Fruit fly (Drosophila melanogaster): Measurements from ENCODE around the gene CG43673.

CG43673 gene

dm6 chrX:15816905-15817304 lies 38.0 kb downstream of the CG43673 start:
- no peak for TF ChIP-seq bab1 (GFP tag; optimal IDR thresholded peaks at IDR 0.05)
- TF ChIP-seq tj (GFP tag; optimal IDR thresholded peaks at IDR 0.05) = no peak
- TF ChIP-seq CG33017 (tag; optimal IDR thresholded peaks at IDR 0.05) = no peak
- TF ChIP-seq cic (GFP tag; optimal IDR thresholded peaks at IDR 0.05) = no peak
- TF ChIP-seq CG14711 (tag; optimal IDR thresholded peaks at IDR 0.05) = no peak
- TF ChIP-seq Mnt (GFP tag; optimal IDR thresholded peaks at IDR 0.05) = no peak
- no peak for TF ChIP-seq CG12768 (GFP tag; optimal IDR thresholded peaks at IDR 0.05)
- no peak for TF ChIP-seq CG11617 (GFP tag; optimal IDR thresholded peaks at IDR 0.05)
- TF ChIP-seq toe (GFP tag; optimal IDR thresholded peaks at IDR 0.05) = no peak
- TF ChIP-seq pad (GFP tag; optimal IDR thresholded peaks at IDR 0.05) = no peak
- TF ChIP-seq CG7101 (tag; optimal IDR thresholded peaks at IDR 0.05) = no peak
- TF ChIP-seq Hr96 (GFP tag; optimal IDR thresholded peaks at IDR 0.05) = no peak
- TF ChIP-seq kay (GFP tag; ENCODE audit: borderline replicate concordance) = no peak
- TF ChIP-seq Crg-1 (GFP tag; optimal IDR thresholded peaks at IDR 0.05) = no peak
- TF ChIP-seq Clk (GFP tag; optimal IDR thresholded peaks at IDR 0.05) = no peak

dm6 chrX:15817823-15818222 lies 38.9 kb downstream of the CG43673 start:
- TF ChIP-seq CG33017 (tag; optimal IDR thresholded peaks at IDR 0.05) = no peak
- TF ChIP-seq Crg-1 (GFP tag; optimal IDR thresholded peaks at IDR 0.05) = no peak

dm6 chrX:15818608-15819184 lies 39.8 kb downstream of the CG43673 start:
- TF ChIP-seq CG11617 (GFP tag; optimal IDR thresholded peaks at IDR 0.05) (no peak), toe (GFP tag; optimal IDR thresholded peaks at IDR 0.05) (no peak), pad (GFP tag; optimal IDR thresholded peaks at IDR 0.05) (no peak), tj (GFP tag; optimal IDR thresholded peaks at IDR 0.05) (no peak), Mnt (GFP tag; optimal IDR thresholded peaks at IDR 0.05) (no peak), CG14711 (tag; optimal IDR thresholded peaks at IDR 0.05) (no peak), Clk (GFP tag; optimal IDR thresholded peaks at IDR 0.05) (no peak), CG1620 (GFP tag; optimal IDR thresholded peaks at IDR 0.05) (no peak), ovo (GFP tag; optimal IDR thresholded peaks at IDR 0.05) (no peak), CG7101 (tag; optimal IDR thresholded peaks at IDR 0.05) (no peak)

- TF ChIP-seq CG7101 (tag; optimal IDR thresholded peaks at IDR 0.05) = no peak
- TF ChIP-seq cic (GFP tag; optimal IDR thresholded peaks at IDR 0.05) = no peak
- no peak for TF ChIP-seq CG5204 (GFP tag; optimal IDR thresholded peaks at IDR 0.05)
- no peak for TF ChIP-seq Hr96 (GFP tag; optimal IDR thresholded peaks at IDR 0.05)
- TF ChIP-seq tj (GFP tag; optimal IDR thresholded peaks at IDR 0.05) = no peak
- TF ChIP-seq CG12768 (GFP tag; optimal IDR thresholded peaks at IDR 0.05) = no peak
- no peak for TF ChIP-seq Crg-1 (GFP tag; optimal IDR thresholded peaks at IDR 0.05)
- no peak for TF ChIP-seq CG1620 (GFP tag; optimal IDR thresholded peaks at IDR 0.05)
- no peak for TF ChIP-seq bab1 (GFP tag; optimal IDR thresholded peaks at IDR 0.05)
These were observed 43.4 kb downstream of the CG43673 start for dm6 chrX:15822363-15822762.

Measured in whole organism, adult.